Fruit fly (Drosophila melanogaster) whole organism, embryonic: Measurements from ENCODE around the gene CG7025.

Experiments
- Abd-B ChIP-seq: fragments of 200-800 bp; sonication (Bioruptor generic); optimal IDR thresholded peaks from 2 replicates; lab custom pipeline; 2018; ENCODE audit warnings: missing biosample characterization, mild to moderate bottlenecking, missing genetic modification characterization, moderate library complexity
- Antp ChIP-seq: fragments of 200-800 bp; sonication (Bioruptor generic); optimal IDR thresholded peaks from 3 replicates; lab custom pipeline; 2016; ENCODE audit warnings: missing biosample characterization, missing genetic modification characterization
- B-H1 ChIP-seq: fragments of 200-800 bp; sonication (Bioruptor generic); IDR thresholded peaks from 3 replicates; pipeline ENCODE4 v1.3.6; 2022; ENCODE audit warnings: missing biosample characterization, missing genetic modification characterization
- CG10267 ChIP-seq: fragments of 200-800 bp; sonication (Bioruptor generic); optimal IDR thresholded peaks from 2 replicates; lab custom pipeline; 2018; ENCODE audit warnings: missing biosample characterization, mild to moderate bottlenecking, missing genetic modification characterization, moderate library complexity
- CG10431 ChIP-seq: fragments of 200-800 bp; sonication (Bioruptor generic); optimal IDR thresholded peaks from 3 replicates; lab custom pipeline; 2018; ENCODE audit warnings: missing biosample characterization, mild to moderate bottlenecking, missing genetic modification characterization
- Dad ChIP-seq: fragments of 200-800 bp; sonication (Bioruptor generic); optimal IDR thresholded peaks from 3 replicates; lab custom pipeline; 2016; ENCODE audit warnings: missing biosample characterization, missing genetic modification characterization
- E2f1 ChIP-seq: fragments of 200-800 bp; sonication (Bioruptor generic); IDR thresholded peaks from 2 replicates; pipeline ENCODE4 v1.3.6; 2022; ENCODE audit warnings: missing biosample characterization, missing genetic modification characterization
- Mrtf ChIP-seq: fragments of 200-800 bp; sonication (Bioruptor generic); IDR thresholded peaks from 3 replicates; pipeline ENCODE4 v1.3.6; 2022; ENCODE audit warnings: missing biosample characterization, missing genetic modification characterization
- NC2α ChIP-seq: fragments of 200-800 bp; sonication (Bioruptor generic); optimal IDR thresholded peaks from 2 replicates; lab custom pipeline; 2016; ENCODE audit warnings: missing biosample characterization, missing genetic modification characterization
- Nf-YB ChIP-seq: fragments of 200-800 bp; sonication (Bioruptor generic); optimal IDR thresholded peaks from 3 replicates; lab custom pipeline; 2019; ENCODE audit warnings: missing biosample characterization, mild to moderate bottlenecking, missing genetic modification characterization, moderate library complexity
- Side ChIP-seq: fragments of 200-800 bp; sonication (Bioruptor generic); optimal IDR thresholded peaks from 2 replicates; lab custom pipeline; 2016; ENCODE audit warnings: missing biosample characterization, missing genetic modification characterization
- gem ChIP-seq: fragments of 200-800 bp; sonication (Bioruptor generic); optimal IDR thresholded peaks from 2 replicates; lab custom pipeline; 2019; ENCODE audit warnings: missing biosample characterization, mild to moderate bottlenecking, missing genetic modification characterization, moderate library complexity
- grn ChIP-seq: fragments of 200-800 bp; sonication (Bioruptor generic); optimal IDR thresholded peaks from 3 replicates; lab custom pipeline; 2017; ENCODE audit warnings: missing biosample characterization, missing genetic modification characterization
- zfh2 ChIP-seq: fragments of 200-800 bp; sonication (Bioruptor generic); optimal IDR thresholded peaks from 2 replicates; lab custom pipeline; 2016; ENCODE audit warnings: missing biosample characterization, missing genetic modification characterization

dm6 chr2L:7641606-7642190 lies 50.8 kb downstream of the CG7025 start:
- TF ChIP-seq Nf-YB (GFP tag; lab: Kevin White, UChicago) (peak; percentile 46), gem (tag; lab: Kevin White, UChicago) (peak; percentile 73), Antp (GFP tag; lab: Kevin White, UChicago) (peak; percentile 90), Abd-B (GFP tag; lab: Kevin White, UChicago) (no peak), CG10267 (tag; lab: Kevin White, UChicago) (no peak), Mrtf (peak; percentile 88), grn (GFP tag; lab: Kevin White, UChicago) (no peak), B-H1 (GFP tag; lab: Robert Waterston, UW) (peak; percentile 59; the same call in 2 of the 3 replicates), CG10431 (GFP tag; lab: Kevin White, UChicago) (no peak), NC2α (no peak), Side (GFP tag; lab: Kevin White, UChicago) (peak; percentile 88), E2f1 (GFP tag; lab: Robert Waterston, UW) (peak; percentile 59), zfh2 (peak; percentile 88), Dad (GFP tag; lab: Kevin White, UChicago) (no peak)
